Fruit fly (Drosophila melanogaster): ENCODE results near the gene SPE.

SPE gene

dm6 chr3R:23704383-23705033 lies 18.5 kb downstream of the SPE start, which contains the start of gene Gba1b:
Gene Gba1b, plus strand, starts transcription at chr3R:23704804.
- no peak for TF ChIP-seq GATAd (GFP tag; optimal IDR thresholded peaks at IDR 0.05)
- TF ChIP-seq tai (GFP tag; optimal IDR thresholded peaks at IDR 0.05) = no peak
- peak; percentile 21 for TF ChIP-seq ey (GFP tag; optimal IDR thresholded peaks at IDR 0.05)
- TF ChIP-seq woc (GFP tag; optimal IDR thresholded peaks at IDR 0.05) = no peak
- TF ChIP-seq Abd-B (GFP tag; optimal IDR thresholded peaks at IDR 0.05) = no peak
- no peak for TF ChIP-seq CrebA (GFP tag; optimal IDR thresholded peaks at IDR 0.05; ENCODE audit: borderline replicate concordance)
- TF ChIP-seq h (GFP tag; optimal IDR thresholded peaks at IDR 0.05) = peak; percentile 6
- TF ChIP-seq OdsH (GFP tag; optimal IDR thresholded peaks at IDR 0.05) = no peak
- TF ChIP-seq rgr (GFP tag; optimal IDR thresholded peaks at IDR 0.05) = peak; percentile 5
- TF ChIP-seq foxo (GFP tag; optimal IDR thresholded peaks at IDR 0.05) = peak in 1 of 2 experiments; percentile 11
- TF ChIP-seq Sp1 (GFP tag; optimal IDR thresholded peaks at IDR 0.05) = no peak
- no peak for TF ChIP-seq br (GFP tag; optimal IDR thresholded peaks at IDR 0.05)

dm6 chr3R:23709508-23710208 lies 23.6 kb downstream of the SPE start, which contains the start of gene CG10301:
Gene CG10301, plus strand, starts transcription at chr3R:23710158.
- peak; percentile 35 for TF ChIP-seq sv (GFP tag; optimal IDR thresholded peaks at IDR 0.05)
- no peak for TF ChIP-seq psq (GFP tag; optimal IDR thresholded peaks at IDR 0.05)

- TF ChIP-seq HLH106 (tag; optimal IDR thresholded peaks at IDR 0.05) (no peak), br (GFP tag; optimal IDR thresholded peaks at IDR 0.05) (no peak), Hnf4 (GFP tag; optimal IDR thresholded peaks at IDR 0.05) (no peak), usp (GFP tag; optimal IDR thresholded peaks at IDR 0.05) (no peak), sv (GFP tag; optimal IDR thresholded peaks at IDR 0.05) (no peak), Hr78 (GFP tag; optimal IDR thresholded peaks at IDR 0.05) (no peak), Vsx2 (GFP tag; optimal IDR thresholded peaks at IDR 0.05; ENCODE audit: partially characterized antibody) (no peak), h (GFP tag; optimal IDR thresholded peaks at IDR 0.05) (no peak), GATAd (GFP tag; optimal IDR thresholded peaks at IDR 0.05) (no peak)
These were observed 25.1 kb downstream of the SPE start, which contains the start of gene CG10300 for dm6 chr3R:23711195-23711594. Gene CG10300, plus strand, starts transcription at chr3R:23711527.

dm6 chr3R:23713901-23714300 lies 27.8 kb downstream of the SPE start:
- peak; percentile 76 for TF ChIP-seq tai (GFP tag; optimal IDR thresholded peaks at IDR 0.05)
- peak; percentile 65 for TF ChIP-seq woc (GFP tag; optimal IDR thresholded peaks at IDR 0.05)
- TF ChIP-seq sv (GFP tag; optimal IDR thresholded peaks at IDR 0.05) = peak; percentile 45
- TF ChIP-seq Myc (optimal IDR thresholded peaks at IDR 0.05) = no peak
- peak; percentile 22 for TF ChIP-seq Rel (GFP tag; optimal IDR thresholded peaks at IDR 0.05)
- TF ChIP-seq Rel (tag; optimal IDR thresholded peaks at IDR 0.05) = peak; percentile 21
- peak; percentile 72 for TF ChIP-seq brk (GFP tag; optimal IDR thresholded peaks at IDR 0.05)
- TF ChIP-seq br (GFP tag; optimal IDR thresholded peaks at IDR 0.05) = peak; percentile 90
- TF ChIP-seq CG9705 (GFP tag; optimal IDR thresholded peaks at IDR 0.05) = peak; percentile 74
- TF ChIP-seq Abd-B (GFP tag; optimal IDR thresholded peaks at IDR 0.05) = no peak
- TF ChIP-seq dsf (GFP tag; optimal IDR thresholded peaks at IDR 0.05; ENCODE audit: borderline replicate concordance) = peak; percentile 37
- no peak for TF ChIP-seq dl (GFP tag; optimal IDR thresholded peaks at IDR 0.05; ENCODE audit: insufficient read depth in 1 of 2, partially characterized antibody in 2 of 2)
- TF ChIP-seq N (GFP tag; optimal IDR thresholded peaks at IDR 0.05) = no peak
- TF ChIP-seq h (GFP tag; optimal IDR thresholded peaks at IDR 0.05) = peak; percentile 90
- TF ChIP-seq OdsH (GFP tag; optimal IDR thresholded peaks at IDR 0.05) = peak; percentile 88
- peak; percentile 83 for TF ChIP-seq Jra (GFP tag; optimal IDR thresholded peaks at IDR 0.05)
- peak; percentile 87 for TF ChIP-seq fru (GFP tag; optimal IDR thresholded peaks at IDR 0.05)
- no peak for TF ChIP-seq CrebA (GFP tag; optimal IDR thresholded peaks at IDR 0.05; ENCODE audit: borderline replicate concordance)
- TF ChIP-seq sage (GFP tag; optimal IDR thresholded peaks at IDR 0.05) = peak; percentile 65
- peak; percentile 91 for TF ChIP-seq Hnf4 (GFP tag; optimal IDR thresholded peaks at IDR 0.05)
- no peak for TF ChIP-seq Vsx2 (GFP tag; optimal IDR thresholded peaks at IDR 0.05; ENCODE audit: partially characterized antibody)
- no peak for TF ChIP-seq Hr78 (GFP tag; optimal IDR thresholded peaks at IDR 0.05)
- peak; percentile 76 for TF ChIP-seq psq (GFP tag; optimal IDR thresholded peaks at IDR 0.05)
- TF ChIP-seq CG32264 (GFP tag; optimal IDR thresholded peaks at IDR 0.05) = peak; percentile 61
- no peak for TF ChIP-seq usp (GFP tag; optimal IDR thresholded peaks at IDR 0.05)
- no peak for TF ChIP-seq Dfd (GFP tag; optimal IDR thresholded peaks at IDR 0.05)
- peak; percentile 78 for TF ChIP-seq HLH106 (tag; optimal IDR thresholded peaks at IDR 0.05)
- TF ChIP-seq Sp1 (GFP tag; optimal IDR thresholded peaks at IDR 0.05) = peak; percentile 86
- TF ChIP-seq Mio (GFP tag; optimal IDR thresholded peaks at IDR 0.05) = peak; percentile 10
- no peak for TF ChIP-seq Hr83 (GFP tag; optimal IDR thresholded peaks at IDR 0.05; ENCODE audit: poor library complexity, severe bottlenecking)
- peak; percentile 86 for TF ChIP-seq ey (GFP tag; optimal IDR thresholded peaks at IDR 0.05)
- no peak for TF ChIP-seq jim (GFP tag; optimal IDR thresholded peaks at IDR 0.05)
- TF ChIP-seq foxo (GFP tag; optimal IDR thresholded peaks at IDR 0.05) = peak; percentile 55 to 88
- peak; percentile 75 for TF ChIP-seq dmrt93B (GFP tag; optimal IDR thresholded peaks at IDR 0.05)
- TF ChIP-seq pan (optimal IDR thresholded peaks at IDR 0.05) = no peak
- no peak for TF ChIP-seq lola (GFP tag; optimal IDR thresholded peaks at IDR 0.05)
- peak; percentile 87 for TF ChIP-seq rgr (GFP tag; optimal IDR thresholded peaks at IDR 0.05)
- no peak for TF ChIP-seq Dif (GFP tag; optimal IDR thresholded peaks at IDR 0.05; ENCODE audit: partially characterized antibody)
- TF ChIP-seq GATAd (GFP tag; optimal IDR thresholded peaks at IDR 0.05) = no peak

All from whole organism, wandering third instar larva.